Worm (Caenorhabditis elegans) whole organism, dauer: ENCODE data around the gene C27B7.5.

ENCODE experiments used
- unc-62 ChIP-seq: sonication (generic microtip); optimal IDR thresholded peaks from 2 replicates; lab custom pipeline; 2017; ENCODE audit warnings: missing biosample characterization, missing genetic modification reagents, missing genetic modification characterization

Gene C27B7.5

DNA sequence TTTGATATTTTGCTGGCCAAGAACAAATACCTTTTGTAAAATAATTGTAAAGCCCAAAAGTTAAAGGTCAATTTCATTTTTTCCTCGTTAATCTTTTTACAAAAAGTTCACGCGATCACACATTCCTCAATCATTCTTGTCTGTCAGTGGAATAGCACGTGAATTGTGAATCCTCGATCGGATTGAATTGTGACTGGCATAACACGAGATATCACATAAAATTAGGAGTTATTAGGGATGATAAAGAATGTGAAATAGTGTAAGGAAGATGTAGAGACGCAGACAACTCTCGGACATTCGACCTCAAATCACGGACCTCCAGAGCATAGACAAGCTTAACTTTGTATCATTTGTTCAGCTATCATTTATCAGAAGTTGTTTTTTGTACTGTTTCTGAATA, 4.7 kb downstream of the C27B7.5 start, which contains the start of gene C27B7.6:
C27B7.6 (minus strand) TSS at position 182 of the 400 bp plus-strand sequence.
- TF ChIP-seq unc-62: no peak

DNA sequence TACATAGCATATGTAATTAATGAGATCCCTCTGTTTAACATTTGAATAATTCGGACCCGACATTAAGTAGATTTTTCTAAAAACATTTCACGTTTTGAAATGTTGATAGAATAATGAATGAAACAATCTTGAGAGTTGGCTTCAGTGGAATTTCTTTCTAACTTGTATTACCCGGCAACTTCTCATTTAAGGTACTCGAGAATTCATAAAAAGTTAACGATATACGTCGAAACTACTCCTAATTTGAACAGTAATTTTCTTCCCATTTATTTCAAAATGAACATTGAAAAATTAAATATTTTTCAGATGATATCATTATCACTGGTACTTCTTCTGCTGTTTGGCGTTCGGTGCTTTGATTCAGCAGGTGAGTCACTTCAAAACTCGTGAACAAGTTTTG, 5.3 kb downstream of the C27B7.5 start, which contains the start of gene C27B7.7:
C27B7.7 (plus strand) TSS at position 301 of the 400 bp plus-strand sequence.
- TF ChIP-seq unc-62: no peak

DNA sequence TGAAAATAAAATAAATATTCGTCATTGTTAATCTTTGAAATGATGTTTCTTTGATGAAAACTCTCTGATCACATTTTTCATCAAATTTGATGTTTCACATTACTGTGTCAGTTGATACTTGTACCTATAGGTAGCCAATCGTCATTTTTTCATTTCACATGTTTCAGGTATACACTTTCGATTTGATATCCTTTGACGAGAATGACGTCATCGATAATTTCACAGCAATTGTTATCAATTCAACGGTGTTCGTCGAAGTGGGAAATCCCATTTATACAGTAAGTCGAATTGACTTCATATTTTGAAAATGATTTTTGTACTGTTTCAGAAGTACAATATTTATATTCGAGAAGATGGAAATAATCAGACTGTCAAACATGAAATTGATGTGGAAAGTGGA, 12.7 kb downstream of the C27B7.5 start:
- TF ChIP-seq unc-62: no peak

DNA sequence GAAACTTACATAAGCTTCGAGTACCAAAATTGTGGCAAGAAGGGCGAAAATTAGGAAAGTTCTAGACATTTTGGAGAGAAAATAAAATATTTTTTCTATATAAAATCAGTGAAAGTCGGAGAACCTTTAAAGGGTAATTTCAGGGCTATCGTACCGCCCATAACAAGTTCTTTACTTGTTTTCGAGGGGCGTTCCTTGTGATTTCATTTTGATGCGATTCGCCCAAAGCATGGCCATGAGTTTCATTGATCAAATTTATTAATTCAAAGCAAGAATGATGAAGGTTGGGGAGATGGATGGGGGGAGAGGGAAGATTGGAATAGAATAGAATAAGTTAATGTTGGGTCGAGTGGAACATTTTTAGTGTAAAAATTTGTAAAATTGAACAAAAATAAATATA, 14.6 kb downstream of the C27B7.5 start, which contains the start of gene C27B7.9:
C27B7.9 (minus strand) TSS at position 101 of the 400 bp plus-strand sequence.
- no peak for TF ChIP-seq unc-62

DNA sequence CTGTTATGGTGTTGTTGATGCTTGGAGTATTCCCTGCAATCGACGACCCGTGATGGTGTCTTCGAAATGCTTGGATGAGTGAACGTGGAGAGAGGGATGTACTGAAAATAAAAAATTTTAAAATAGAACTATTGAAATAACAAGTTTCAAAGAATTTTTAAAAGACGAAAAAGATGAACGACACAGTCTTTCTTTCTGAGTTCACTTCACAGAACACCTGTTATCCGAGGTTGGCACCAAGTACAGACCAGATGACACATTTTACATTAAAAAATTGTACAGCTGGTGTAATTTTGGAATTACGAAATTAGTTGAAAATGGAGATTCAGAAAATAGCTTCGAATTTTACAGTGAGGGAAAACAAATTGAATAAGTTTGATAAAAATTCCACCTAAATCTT, 17.3 kb downstream of the C27B7.5 start, which contains the start of gene rap-1:
rap-1 (minus strand) TSS at position 101 of the 400 bp plus-strand sequence.
- no peak for TF ChIP-seq unc-62

DNA sequence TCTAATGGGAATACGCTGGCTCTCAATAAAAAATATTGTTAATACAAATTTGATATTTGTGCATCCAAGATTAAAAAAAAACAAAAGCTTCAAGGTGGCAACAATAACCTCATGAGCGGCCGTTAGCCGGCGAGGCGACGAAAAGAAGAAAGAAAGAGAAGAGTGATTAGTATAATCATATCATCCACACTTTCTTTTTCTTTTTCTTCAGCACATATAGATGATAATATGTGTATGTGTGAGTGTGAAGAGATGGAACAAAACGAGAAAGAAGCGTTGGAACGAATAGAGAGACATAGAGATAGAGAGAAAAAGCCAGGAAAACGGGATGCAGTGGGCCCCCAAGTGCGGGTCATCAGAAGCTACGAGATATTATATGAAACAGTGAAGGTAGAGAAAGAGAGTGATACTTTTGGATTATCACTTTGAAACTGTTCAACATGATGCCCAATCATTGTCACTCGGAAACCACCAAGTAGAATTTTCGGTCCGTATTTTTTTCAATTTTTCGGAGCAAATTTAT, 18.9 kb downstream of the C27B7.5 start:
- no peak for TF ChIP-seq unc-62

DNA sequence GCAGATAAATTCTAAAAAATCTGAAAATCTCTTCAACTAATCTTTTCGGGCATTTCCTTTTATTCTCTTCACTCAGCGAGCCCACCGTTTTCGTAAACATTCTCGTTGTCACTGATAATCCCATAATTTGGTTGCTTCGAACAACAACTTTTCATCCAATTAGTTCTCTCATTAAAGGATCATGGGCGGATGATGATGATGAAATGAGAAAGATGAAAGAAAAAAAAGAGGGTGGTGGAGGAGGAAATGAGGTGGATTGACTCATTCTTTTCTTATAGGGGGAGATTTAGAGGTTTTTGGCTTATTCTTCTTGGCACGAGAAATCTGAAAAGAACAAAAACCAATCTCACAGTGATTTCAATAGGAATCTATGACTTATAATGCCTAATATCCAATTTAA, 19.7 kb downstream of the C27B7.5 start:
- no peak for TF ChIP-seq unc-62

DNA sequence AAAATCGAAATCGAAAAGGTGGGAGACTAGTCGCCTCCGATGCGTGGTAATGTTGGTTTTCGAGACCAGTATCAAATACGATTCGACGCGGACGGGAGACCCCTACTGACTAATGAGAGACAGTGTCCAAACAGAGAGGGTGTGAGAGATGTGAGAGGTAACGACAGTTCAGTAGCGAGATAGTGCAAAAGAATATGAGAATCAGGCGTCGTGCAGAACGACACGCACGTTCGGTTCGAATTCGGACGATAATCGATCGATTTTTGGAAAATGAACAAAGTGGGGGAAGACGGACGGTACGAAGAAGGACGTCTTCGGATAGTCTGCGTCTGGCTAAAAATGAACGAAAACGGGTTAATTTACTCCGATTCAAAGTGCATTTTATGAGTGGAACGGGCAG, 20.5 kb downstream of the C27B7.5 start, which contains the start of gene D1046.16:
D1046.16 (plus strand) TSS at position 195 of the 400 bp plus-strand sequence.
- no peak for TF ChIP-seq unc-62

DNA sequence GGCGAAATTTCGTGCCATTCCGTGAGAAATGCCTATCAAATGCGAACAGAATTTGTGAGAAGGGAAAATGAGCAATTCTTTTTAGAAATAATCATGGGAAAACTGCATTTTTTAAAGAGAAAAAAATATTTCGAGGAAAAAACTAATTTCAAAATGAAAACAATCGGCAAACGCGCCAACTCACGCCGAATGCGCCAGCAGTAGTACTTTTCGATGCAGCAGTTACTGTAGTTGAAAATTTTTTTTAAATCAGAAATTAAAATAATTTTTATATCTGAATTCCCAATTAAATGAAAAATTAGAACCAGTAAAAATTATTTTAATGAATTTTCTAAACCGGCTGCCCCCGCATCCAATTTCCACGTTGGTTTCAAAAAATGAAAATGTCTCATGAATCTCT, 21.9 kb downstream of the C27B7.5 start:
- no peak for TF ChIP-seq unc-62

DNA sequence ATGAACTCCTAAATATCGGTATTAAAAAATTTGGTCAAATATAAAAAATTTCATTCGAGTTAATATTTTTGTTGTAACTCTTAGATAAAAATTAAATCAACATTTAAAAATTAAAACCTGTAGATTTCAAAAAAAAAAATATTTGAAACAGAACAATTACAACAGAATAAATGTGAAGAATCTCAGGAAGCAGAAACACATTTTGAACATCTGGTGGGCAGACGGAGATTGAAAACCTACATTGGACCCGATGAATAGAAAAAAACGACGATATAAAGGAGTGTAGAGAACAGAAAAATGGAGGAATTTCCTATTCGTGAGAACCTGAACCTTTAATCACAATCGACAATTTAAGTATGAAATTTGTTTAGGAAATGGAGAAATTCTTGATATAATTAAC, 22.7 kb downstream of the C27B7.5 start:
- TF ChIP-seq unc-62: no peak

DNA sequence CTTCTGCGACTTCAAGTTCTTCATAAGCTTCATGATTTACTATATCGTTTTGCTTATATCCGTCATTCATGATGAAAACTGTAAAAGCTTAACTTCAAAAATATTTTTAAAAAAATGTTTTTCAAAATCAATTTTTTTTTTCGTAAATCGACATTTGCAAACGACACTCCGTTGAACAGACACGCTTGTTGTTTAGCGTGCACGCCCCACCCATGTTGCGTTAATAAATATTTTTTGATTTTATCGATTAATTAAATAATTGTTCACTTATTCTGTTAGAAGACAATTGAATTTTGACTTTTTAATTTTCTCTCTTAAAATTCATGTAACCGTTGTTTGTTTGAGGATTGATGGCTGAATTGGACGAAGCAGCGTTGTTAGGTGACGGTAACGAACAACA, 24.5 kb downstream of the C27B7.5 start, which contains the start of the genes D1046.2 and cfim-2:
D1046.2 (minus strand) TSS at position 78 of the 400 bp plus-strand sequence.
cfim-2 (plus strand) TSS at position 335 of the 400 bp plus-strand sequence.
- TF ChIP-seq unc-62: no peak

DNA sequence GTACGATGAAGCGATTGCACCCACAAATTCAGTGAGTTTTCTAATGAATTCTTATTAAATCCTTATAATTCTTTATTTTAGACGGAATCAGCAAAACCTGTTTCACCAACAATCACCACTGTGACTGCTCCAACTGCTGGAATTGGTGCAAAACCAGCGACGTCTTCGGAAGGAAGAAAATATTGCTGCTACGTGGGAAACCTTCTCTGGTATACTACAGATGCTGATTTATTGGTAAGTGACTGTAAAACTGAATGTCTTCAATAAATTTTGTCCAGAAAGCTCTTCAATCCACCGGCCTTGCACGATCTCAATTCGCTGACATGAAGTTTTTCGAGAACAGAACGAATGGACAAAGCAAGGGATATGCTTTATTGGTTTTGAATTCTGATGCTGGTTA, 25.1 kb downstream of the C27B7.5 start:
- no peak for TF ChIP-seq unc-62

DNA sequence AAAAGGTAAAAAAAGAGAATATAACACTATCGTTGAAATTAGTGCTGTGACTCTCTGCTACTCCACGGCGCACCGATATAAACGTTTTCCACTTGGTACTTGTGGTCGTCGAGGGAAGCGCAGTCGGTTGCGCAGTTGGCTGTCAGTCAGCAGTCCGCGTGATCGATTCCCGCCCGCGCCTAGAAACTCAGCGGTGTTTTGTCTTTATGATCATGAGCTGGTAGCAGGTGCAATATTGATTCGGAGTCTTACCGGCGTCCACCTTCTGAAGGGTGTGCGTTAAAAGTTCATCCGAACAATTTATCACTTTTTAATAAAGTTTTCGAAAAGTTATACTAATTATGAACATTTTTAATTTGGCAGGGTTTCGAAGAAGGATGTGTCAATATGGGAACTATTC, 25.6 kb downstream of the C27B7.5 start:
- TF ChIP-seq unc-62: no peak

DNA sequence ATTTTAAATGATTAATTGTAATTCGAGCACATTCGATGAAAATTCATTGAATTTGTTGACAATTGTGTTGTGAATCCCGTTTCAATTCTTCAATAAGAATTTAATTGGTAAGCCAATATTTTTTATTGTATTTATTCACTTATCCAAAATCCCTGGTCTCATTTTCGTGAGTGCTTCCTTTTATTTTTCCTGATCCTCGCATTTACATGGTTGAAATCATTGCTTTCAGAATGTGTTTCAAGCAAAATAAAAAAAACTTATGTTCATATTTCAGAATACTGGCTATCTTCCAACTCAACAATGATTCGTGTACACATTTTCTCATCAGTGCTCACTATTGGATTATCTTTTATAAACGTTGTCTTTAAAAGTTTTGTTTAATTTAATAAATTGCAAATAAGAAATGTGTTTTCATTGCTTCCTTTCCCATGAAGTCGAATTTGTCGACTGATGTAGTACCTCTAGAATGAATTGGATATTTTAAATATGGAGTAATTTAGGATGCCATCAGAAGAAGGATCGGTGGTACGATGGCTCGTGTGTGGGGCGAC, 28.6 kb downstream of the C27B7.5 start, which contains the start of the genes D1046.18 and slc-25A26:
D1046.18 (plus strand) TSS at position 301 of the 551 bp plus-strand sequence.
slc-25A26 (plus strand) TSS at position 501 of the 551 bp plus-strand sequence.
- no peak for TF ChIP-seq unc-62

DNA sequence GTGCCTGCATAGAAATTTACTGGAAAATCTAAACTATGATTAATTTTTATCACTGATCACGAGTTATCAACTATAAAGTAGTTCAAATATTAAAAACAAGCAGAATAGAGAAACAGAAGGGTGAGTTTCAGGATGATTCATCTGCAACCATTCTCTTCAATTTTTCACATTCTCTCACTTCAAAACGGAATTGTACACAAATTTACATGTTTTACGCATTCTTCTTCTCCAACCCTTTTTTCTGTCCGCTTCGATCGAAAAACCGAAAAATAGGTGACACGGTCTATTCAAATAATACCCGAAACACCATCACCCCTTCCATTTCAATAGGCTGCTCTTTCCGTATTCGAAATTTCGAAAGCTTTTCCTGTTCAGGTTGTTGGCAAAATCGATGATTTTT, 32.1 kb downstream of the C27B7.5 start, which contains the start of gene D1046.4:
D1046.4 (plus strand) TSS at position 301 of the 400 bp plus-strand sequence.
- no peak for TF ChIP-seq unc-62

DNA sequence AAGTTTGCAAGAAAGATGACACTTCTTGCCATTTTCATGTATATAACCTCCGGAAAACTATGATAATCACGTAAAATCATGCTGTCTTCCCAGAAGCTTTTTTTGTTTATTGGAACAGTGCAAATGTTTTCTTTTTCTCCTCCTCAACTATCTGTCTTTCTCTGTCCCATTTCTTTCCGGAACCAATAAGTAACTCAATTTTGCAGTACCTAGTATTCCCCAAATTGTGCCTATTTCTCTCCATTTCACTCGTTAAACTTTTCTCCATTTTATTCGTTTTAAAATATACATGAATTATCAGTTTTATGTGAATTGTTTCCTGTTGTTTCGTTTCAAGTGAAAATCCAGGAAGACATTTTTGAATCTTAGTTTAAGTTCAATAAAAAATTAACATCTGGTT, 42.0 kb downstream of the C27B7.5 start:
- no peak for TF ChIP-seq unc-62

DNA sequence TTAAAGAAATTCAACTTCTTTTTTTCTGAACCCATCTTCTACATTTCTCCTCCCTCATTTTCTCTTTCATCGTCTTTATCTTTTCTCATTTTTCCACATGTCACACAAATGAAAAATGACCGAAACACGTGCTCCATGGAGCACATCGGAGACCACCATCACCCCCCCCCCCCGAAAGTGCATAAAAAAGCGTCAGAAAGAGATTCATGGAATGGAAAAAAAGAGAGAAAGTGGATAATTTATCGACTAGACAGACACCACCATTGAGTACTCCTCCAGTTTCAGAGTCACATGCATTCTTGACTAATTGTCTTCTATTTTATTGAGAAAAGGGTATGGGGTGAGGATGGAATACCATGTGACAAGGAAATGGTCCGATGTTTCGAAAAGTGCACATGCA, 45.7 kb downstream of the C27B7.5 start:
- no peak for TF ChIP-seq unc-62
